Worm (Caenorhabditis elegans): ENCODE data around the gene nhr-78.

DNA sequence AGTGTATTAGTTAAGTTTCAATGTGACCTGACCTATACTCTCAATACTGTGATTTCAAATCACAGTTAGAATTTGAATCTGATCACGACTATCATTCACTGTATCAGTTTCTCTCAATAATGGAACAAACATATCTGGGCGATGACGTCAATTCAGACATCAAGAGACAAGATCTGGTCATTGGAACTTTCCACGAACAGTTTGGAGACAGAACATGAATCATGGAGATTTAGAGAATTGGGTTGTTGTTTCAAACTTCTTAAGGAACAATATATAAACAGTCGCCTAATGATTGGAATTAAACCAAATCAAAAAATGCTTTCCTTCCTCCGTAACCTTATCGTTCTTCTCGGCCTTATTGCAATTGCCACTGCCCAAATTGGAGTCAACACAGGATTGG is 13.5 kb upstream of the nhr-78 start, which contains the start of gene F15E6.4:
- TF ChIP-seq nhr-12 (tag; optimal IDR thresholded peaks at IDR 0.05) (no peak), zag-1 (tag; optimal IDR thresholded peaks at IDR 0.05) (no peak), egl-27 (tag; optimal IDR thresholded peaks at IDR 0.05) (no peak), ztf-11 (tag; optimal IDR thresholded peaks at IDR 0.05) (no peak), nhr-11 (tag; optimal IDR thresholded peaks at IDR 0.05) (no peak), lsy-12 (tag; optimal IDR thresholded peaks at IDR 0.05) (no peak), ceh-82 (tag; optimal IDR thresholded peaks at IDR 0.05) (no peak), nhr-77 (tag; optimal IDR thresholded peaks at IDR 0.05) (no peak), nhr-25 (tag; optimal IDR thresholded peaks at IDR 0.05) (no peak)
